Worm (Caenorhabditis elegans) whole organism, L2 larva: Measurements from ENCODE around the gene gst-27.
"Not testable (repeated sequence)": the region's sequence is repeated elsewhere in the genome, so short reads cannot be mapped to it uniquely, and the experiment has no call there.

ENCODE experiments used
- C34F6.9 ChIP-seq: fragments of 150-350 bp; optimal IDR thresholded peaks from 2 replicates; lab custom pipeline; 2014; ENCODE audit warnings: missing biosample characterization, missing genetic modification characterization
- F13H6.1 ChIP-seq: sonication (generic microtip); optimal IDR thresholded peaks from 2 replicates; lab custom pipeline; 2016; ENCODE audit warnings: missing genetic modification characterization, missing compliant biosample characterization
- ZK546.5 ChIP-seq: sonication (generic microtip); optimal IDR thresholded peaks from 2 replicates; lab custom pipeline; 2017; ENCODE audit warnings: missing biosample characterization, missing genetic modification characterization
- alr-1 ChIP-seq: fragments of 150-350 bp; optimal IDR thresholded peaks from 2 replicates; lab custom pipeline; 2014; ENCODE audit warnings: missing biosample characterization, missing genetic modification characterization
- ama-1 ChIP-seq: fragments of 150-350 bp; optimal IDR thresholded peaks from 2 replicates; lab custom pipeline; 2018; ENCODE audit warnings: inconsistent platforms
- blmp-1 ChIP-seq: sonication (generic microtip); optimal IDR thresholded peaks from 2 replicates; lab custom pipeline; 2017; ENCODE audit warnings: missing genetic modification characterization, mild to moderate bottlenecking, missing compliant biosample characterization, antibody characterized with exemption, moderate library complexity; ENCODE audit not compliant: insufficient read depth
- ceh-82 ChIP-seq: fragments of 150-350 bp; optimal IDR thresholded peaks from 2 replicates; lab custom pipeline; 2014; ENCODE audit warnings: missing biosample characterization, missing genetic modification characterization
- dmd-4 ChIP-seq: sonication (generic microtip); optimal IDR thresholded peaks from 2 replicates; lab custom pipeline; 2017; ENCODE audit warnings: missing biosample characterization, missing genetic modification characterization
- elt-1 ChIP-seq: fragments of 150-350 bp; optimal IDR thresholded peaks from 2 replicates; lab custom pipeline; 2014; ENCODE audit warnings: missing biosample characterization, missing genetic modification characterization
- fos-1 ChIP-seq: fragments of 150-350 bp; optimal IDR thresholded peaks from 2 replicates; lab custom pipeline; 2014; ENCODE audit warnings: missing biosample characterization, missing genetic modification characterization
- gmeb-1 ChIP-seq: fragments of 150-350 bp; optimal IDR thresholded peaks from 2 replicates; lab custom pipeline; 2014; ENCODE audit warnings: missing biosample characterization, missing genetic modification characterization
- lin-11 ChIP-seq: fragments of 150-350 bp; sonication (generic microtip); optimal IDR thresholded peaks from 2 replicates; lab custom pipeline; 2014; ENCODE audit warnings: missing biosample characterization, missing genetic modification characterization, inconsistent platforms, mixed read lengths
- lin-39 ChIP-seq: fragments of 150-350 bp; optimal IDR thresholded peaks from 2 replicates; lab custom pipeline; 2014; ENCODE audit warnings: missing biosample characterization, missing genetic modification reagents, missing genetic modification characterization
- lsy-2 ChIP-seq, 2 experiments: fragments of 150-350 bp in 1 of 2; sonication (generic microtip) in 1 of 2; optimal IDR thresholded peaks; 2 replicates each; lab custom pipeline; 2014 to 2017; ENCODE audit warnings: missing biosample characterization in 2 of 2, missing genetic modification characterization in 2 of 2
- nhr-12 ChIP-seq: fragments of 150-350 bp; optimal IDR thresholded peaks from 2 replicates; lab custom pipeline; 2014; ENCODE audit warnings: missing biosample characterization, missing genetic modification characterization
- nhr-129 ChIP-seq: fragments of 150-350 bp; optimal IDR thresholded peaks from 2 replicates; lab custom pipeline; 2014; ENCODE audit warnings: missing biosample characterization, missing genetic modification characterization
- nhr-23 ChIP-seq: fragments of 150-350 bp; optimal IDR thresholded peaks from 2 replicates; lab custom pipeline; 2014; ENCODE audit warnings: missing biosample characterization, missing genetic modification reagents, missing genetic modification characterization
- nhr-25 ChIP-seq: fragments of 150-350 bp; sonication (generic microtip); optimal IDR thresholded peaks from 3 replicates; lab custom pipeline; 2014; ENCODE audit warnings: missing biosample characterization, missing genetic modification characterization
- nhr-6 ChIP-seq: fragments of 150-350 bp; optimal IDR thresholded peaks from 2 replicates; lab custom pipeline; 2014; ENCODE audit warnings: missing biosample characterization, missing genetic modification characterization
- sem-4 ChIP-seq: fragments of 150-350 bp; optimal IDR thresholded peaks from 2 replicates; lab custom pipeline; 2014; ENCODE audit warnings: missing biosample characterization, missing genetic modification reagents, missing genetic modification characterization
- skn-1 ChIP-seq: sonication (generic microtip); optimal IDR thresholded peaks from 2 replicates; lab custom pipeline; 2017; ENCODE audit warnings: missing biosample characterization, missing genetic modification characterization
- sma-3 ChIP-seq: sonication (generic microtip); optimal IDR thresholded peaks from 2 replicates; lab custom pipeline; 2016; ENCODE audit warnings: missing genetic modification reagents, missing genetic modification characterization, missing compliant biosample characterization
- sma-9 ChIP-seq, 2 experiments: fragments of 150-350 bp in 1 of 2; sonication (generic microtip) in 1 of 2; optimal IDR thresholded peaks; 2 replicates each; lab custom pipeline; 2014 to 2016; ENCODE audit warnings: missing genetic modification characterization in 2 of 2, mild to moderate bottlenecking in 1 of 2, missing biosample characterization in 1 of 2, missing compliant biosample characterization in 1 of 2, missing genetic modification reagents in 1 of 2, moderate library complexity in 1 of 2
- snpc-4 ChIP-seq: fragments of 150-350 bp; optimal IDR thresholded peaks from 2 replicates; lab custom pipeline; 2014; ENCODE audit warnings: missing biosample characterization, missing genetic modification characterization
- unc-39 ChIP-seq: fragments of 150-350 bp; optimal IDR thresholded peaks from 2 replicates; lab custom pipeline; 2014; ENCODE audit warnings: missing biosample characterization, missing genetic modification characterization
- unc-55 ChIP-seq: fragments of 150-350 bp; sonication (generic microtip); optimal IDR thresholded peaks from 3 replicates; lab custom pipeline; 2014; ENCODE audit warnings: missing biosample characterization, missing genetic modification reagents, missing genetic modification characterization
- unc-62 ChIP-seq: fragments of 150-350 bp; optimal IDR thresholded peaks from 2 replicates; lab custom pipeline; 2014; ENCODE audit warnings: missing biosample characterization, missing genetic modification reagents, missing genetic modification characterization
- ztf-1 ChIP-seq: fragments of 200-800 bp; sonication (Bioruptor generic); conservative IDR thresholded peaks from 2 replicates; pipeline ENCODE4 v1.3.6; 2022; ENCODE audit warnings: missing genetic modification characterization, missing compliant biosample characterization

gst-27 gene

ce11 chrII:15174915-15175548 lies 9.5 kb upstream of the gst-27 start, which contains the start of gene gst-31:
gst-31 (minus strand) TSS chrII:15174965.
- TF ChIP-seq unc-55 (GFP tag; lab: Kevin White, UChicago) (peak; percentile 67), skn-1 (no peak), nhr-12 (tag; lab: Kevin White, UChicago) (no peak), C34F6.9 (tag; lab: Kevin White, UChicago) (peak; percentile 9), blmp-1 (tag; lab: Kevin White, UChicago) (no peak), nhr-23 (tag; lab: Kevin White, UChicago) (no peak)
- TF ChIP-seq, all 48 proteins: peak for 2

DNA sequence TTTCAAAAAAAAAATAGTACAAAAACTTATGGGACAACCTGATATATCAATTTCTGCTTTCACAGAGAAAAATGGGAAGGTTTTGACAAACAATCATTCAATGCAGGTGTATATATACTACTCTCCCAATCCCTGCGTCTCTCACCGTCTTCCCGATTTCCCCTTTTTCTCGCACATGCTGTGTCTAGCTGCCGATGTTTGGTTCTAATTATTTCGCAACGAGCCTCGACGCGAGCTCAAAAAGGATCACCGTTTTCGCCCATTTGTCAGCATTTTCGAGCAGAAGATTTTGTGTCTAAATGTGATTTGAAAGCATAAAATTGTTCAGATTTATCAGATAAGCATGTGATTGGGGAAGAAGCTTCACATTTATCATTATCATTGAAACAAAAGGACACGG lies 7.6 kb upstream of the gst-27 start:
- TF ChIP-seq nhr-129 (tag; lab: Kevin White, UChicago) (peak; percentile 54), skn-1 (peak; percentile 49), lsy-2 (tag; optimal IDR thresholded peaks at IDR 0.05; lab: Kevin White, UChicago) (peak in 1 of 2 experiments; percentile 1), unc-55 (GFP tag; lab: Kevin White, UChicago) (peak; percentile 58), fos-1 (peak; percentile 1), gmeb-1 (tag; lab: Kevin White, UChicago) (peak; percentile 5), snpc-4 (tag; lab: Kevin White, UChicago) (no peak), sma-9 (GFP tag; optimal IDR thresholded peaks at IDR 0.05; lab: Kevin White, UChicago) (peak; percentile 11), sma-9 (tag; optimal IDR thresholded peaks at IDR 0.05; lab: Kevin White, UChicago) (no peak), C34F6.9 (tag; lab: Kevin White, UChicago) (peak; percentile 57), elt-1 (no peak)

DNA sequence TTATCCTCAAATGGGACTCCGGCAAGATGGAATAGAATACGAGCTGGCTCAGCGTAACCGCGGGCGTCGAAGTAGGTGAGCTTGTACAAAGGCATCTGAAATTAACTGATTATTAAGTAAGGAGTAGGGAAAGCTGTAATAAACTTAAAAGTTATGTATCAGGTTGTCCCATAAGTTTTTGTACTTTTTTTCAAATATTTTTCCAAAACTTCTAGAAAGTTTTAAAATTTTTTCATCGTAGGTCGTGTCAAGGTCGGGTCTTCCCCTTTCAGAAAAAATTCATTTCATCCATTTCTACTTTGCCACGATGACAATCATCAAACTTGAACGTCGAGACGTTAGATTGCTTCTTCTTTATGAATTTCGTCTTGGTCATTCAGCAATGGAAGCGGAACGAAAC lies 6.3 kb upstream of the gst-27 start, which contains the start of gene gst-39:
TSS of gene gst-39 (minus strand) at position 101 of the 400 bp plus-strand sequence.
- TF ChIP-seq sma-3; lin-39; unc-55 (GFP tag; lab: Kevin White, UChicago): not testable (repeated sequence)

DNA sequence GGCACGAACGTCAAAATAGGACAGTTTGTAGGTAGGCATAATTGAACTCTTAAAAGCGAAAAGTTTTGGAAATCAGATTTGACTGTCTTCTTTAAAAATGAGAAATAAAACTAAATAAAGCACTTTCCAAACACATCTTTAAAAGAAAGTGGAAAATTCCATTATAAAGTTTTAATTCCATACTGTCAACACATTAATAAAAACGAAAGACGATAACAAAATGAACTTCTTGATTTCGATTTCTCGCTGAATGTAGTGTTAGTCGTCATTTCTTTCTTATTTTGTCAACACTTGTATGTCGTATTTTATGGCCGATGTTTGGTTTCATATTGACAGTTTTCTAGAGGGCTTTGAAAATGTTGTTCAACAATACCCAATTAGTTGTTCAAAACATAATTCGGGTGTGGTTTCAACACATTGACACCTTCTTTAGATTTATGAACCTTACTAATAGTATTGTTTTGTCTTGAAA lies 4.3 kb upstream of the gst-27 start, which contains the start of gene gst-29:
TSS of gene gst-29 (minus strand) at position 51 of the 472 bp plus-strand sequence.
- TF ChIP-seq lin-11 (tag; lab: Kevin White, UChicago) (no peak), nhr-6 (tag; lab: Kevin White, UChicago) (no peak), F13H6.1 (tag; lab: Kevin White, UChicago) (no peak), sem-4 (tag; lab: Kevin White, UChicago) (no peak), ztf-1 (no peak)

DNA sequence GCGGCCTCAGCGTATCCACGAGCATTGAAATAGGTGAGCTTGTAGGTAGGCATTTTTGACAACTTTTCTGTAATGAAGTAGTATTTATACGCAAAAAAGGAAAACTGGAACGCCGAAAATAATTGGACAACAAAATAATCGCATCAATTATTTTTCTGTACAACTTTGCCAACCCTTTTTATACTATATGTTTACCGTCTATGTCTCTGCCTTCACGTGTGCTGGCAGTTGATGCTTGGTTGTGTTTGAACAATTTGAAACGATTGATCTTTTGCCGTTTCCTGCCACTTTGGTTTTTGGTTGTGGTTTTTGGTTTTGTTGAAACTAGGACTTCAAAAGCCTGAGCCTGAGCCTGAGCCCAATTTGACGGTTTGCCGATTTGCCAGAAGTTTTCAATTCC lies 1.8 kb upstream of the gst-27 start, which contains the start of gene gst-28:
TSS of gene gst-28 (minus strand) at position 238 of the 400 bp plus-strand sequence.
- no peak for TF ChIP-seq dmd-4
- TF ChIP-seq unc-39 = no peak
- TF ChIP-seq ceh-82 = no peak
- TF ChIP-seq sma-9 (GFP tag; optimal IDR thresholded peaks at IDR 0.05; lab: Kevin White, UChicago) = peak; percentile 14
- TF ChIP-seq sma-9 (tag; optimal IDR thresholded peaks at IDR 0.05; lab: Kevin White, UChicago) = no peak

- TF ChIP-seq fos-1 = peak; percentile 25
- no peak for TF ChIP-seq lsy-2 (tag; optimal IDR thresholded peaks at IDR 0.05; lab: Kevin White, UChicago)
- no peak for TF ChIP-seq ZK546.5 (tag; lab: Kevin White, UChicago)
- no peak for TF ChIP-seq gmeb-1 (tag; lab: Kevin White, UChicago)
- TF ChIP-seq, all 48 proteins: peak for 1
Observed at ce11 chrII:15164453-15164852, 1.1 kb downstream of the gst-27 start, which contains the start of gene gst-26. gst-26 (minus strand) TSS chrII:15164553.

- TF ChIP-seq unc-62 (GFP tag; lab: Kevin White, UChicago) (no peak), ama-1 (lab: Kevin White, UChicago) (no peak), alr-1 (no peak), sma-3 (no peak), ZK546.5 (tag; lab: Kevin White, UChicago) (no peak), nhr-25 (tag; lab: Kevin White, UChicago) (no peak)
- TF ChIP-seq, all 48 proteins: peak for 0
Observed at ce11 chrII:15158364-15158763, 7.2 kb downstream of the gst-27 start.
